Fruit fly (Drosophila melanogaster) whole organism, embryonic: ENCODE measurements around the gene CG6126.

Experiments
- CG10462 ChIP-seq: fragments of 200-800 bp; sonication (Bioruptor generic); optimal IDR thresholded peaks from 2 replicates; lab custom pipeline; 2016; ENCODE audit warnings: missing biosample characterization, missing genetic modification characterization
- CG12236 ChIP-seq: fragments of 200-800 bp; sonication (Bioruptor generic); optimal IDR thresholded peaks from 2 replicates; lab custom pipeline; 2016; ENCODE audit warnings: missing biosample characterization, missing genetic modification characterization
- CG13287 ChIP-seq: fragments of 200-800 bp; sonication (Bioruptor generic); IDR thresholded peaks from 2 replicates; pipeline ENCODE4 v1.3.6; 2022; ENCODE audit warnings: missing biosample characterization, missing genetic modification characterization; ENCODE audit not compliant: partially characterized antibody
- CG14014 ChIP-seq: fragments of 200-800 bp; sonication (Bioruptor generic); IDR thresholded peaks from 2 replicates; pipeline ENCODE4 v1.3.6; 2022; ENCODE audit warnings: missing biosample characterization, missing genetic modification characterization
- CG16779 ChIP-seq: fragments of 200-800 bp; sonication (Bioruptor generic); IDR thresholded peaks from 2 replicates; pipeline ENCODE4 v1.3.6; 2022; ENCODE audit warnings: missing biosample characterization, missing genetic modification characterization
- CG18599 ChIP-seq: fragments of 200-800 bp; sonication (Bioruptor generic); optimal IDR thresholded peaks from 3 replicates; lab custom pipeline; 2017; ENCODE audit warnings: missing biosample characterization, missing genetic modification characterization, mild to moderate bottlenecking, moderate library complexity, missing genetic modification reagents
- CG31365 ChIP-seq: fragments of 200-800 bp; sonication (Bioruptor generic); optimal IDR thresholded peaks from 2 replicates; lab custom pipeline; 2018; ENCODE audit warnings: missing biosample characterization, mild to moderate bottlenecking, missing genetic modification characterization
- CG3281 ChIP-seq: fragments of 200-800 bp; sonication (Bioruptor generic); optimal IDR thresholded peaks from 3 replicates; lab custom pipeline; 2017; ENCODE audit warnings: missing biosample characterization, mild to moderate bottlenecking, missing genetic modification characterization
- CG33557 ChIP-seq: fragments of 200-800 bp; sonication (Bioruptor generic); optimal IDR thresholded peaks from 2 replicates; lab custom pipeline; 2019; ENCODE audit warnings: missing biosample characterization, mild to moderate bottlenecking, missing genetic modification characterization, moderate library complexity
- CG43689 ChIP-seq: fragments of 200-800 bp; sonication (Bioruptor generic); IDR thresholded peaks from 2 replicates; pipeline ENCODE4 v1.3.6; 2022; ENCODE audit warnings: missing biosample characterization, missing genetic modification characterization
- CG4404 ChIP-seq: fragments of 200-800 bp; sonication (Bioruptor generic); IDR thresholded peaks from 2 replicates; pipeline ENCODE4 v1.3.6; 2022; ENCODE audit warnings: missing biosample characterization, missing genetic modification characterization
- CG4424 ChIP-seq: fragments of 200-800 bp; sonication (Bioruptor generic); optimal IDR thresholded peaks from 3 replicates; lab custom pipeline; 2016; ENCODE audit warnings: missing biosample characterization, missing genetic modification characterization
- CG4707 ChIP-seq: fragments of 200-800 bp; sonication (Bioruptor generic); optimal IDR thresholded peaks from 2 replicates; lab custom pipeline; 2018; ENCODE audit warnings: missing biosample characterization, mild to moderate bottlenecking, missing genetic modification characterization, moderate library complexity
- CG8924 ChIP-seq: fragments of 200-800 bp; optimal IDR thresholded peaks from 3 replicates; lab custom pipeline; 2019; ENCODE audit warnings: missing biosample characterization, mild to moderate bottlenecking, missing genetic modification characterization, moderate library complexity
- CG9437 ChIP-seq: fragments of 200-800 bp; sonication (Bioruptor generic); optimal IDR thresholded peaks from 2 replicates; lab custom pipeline; 2018; ENCODE audit warnings: missing biosample characterization, mild to moderate bottlenecking, missing genetic modification characterization
- H15 ChIP-seq: fragments of 200-800 bp; sonication (Bioruptor generic); IDR thresholded peaks from 3 replicates; pipeline ENCODE4 v1.3.6; 2022; ENCODE audit warnings: missing biosample characterization, missing genetic modification characterization
- H2.0 ChIP-seq: fragments of 200-800 bp; sonication (Bioruptor generic); IDR thresholded peaks from 2 replicates; pipeline ENCODE4 v1.3.6; 2022; ENCODE audit warnings: missing biosample characterization, missing genetic modification characterization
- Kr ChIP-seq: fragments of 200-800 bp; sonication (Bioruptor generic); optimal IDR thresholded peaks from 2 replicates; lab custom pipeline; 2017; ENCODE audit warnings: missing biosample characterization, mild to moderate bottlenecking, missing genetic modification characterization
- Lpt ChIP-seq: fragments of >200 bp; optimal IDR thresholded peaks from 2 replicates; lab custom pipeline; 2018; ENCODE audit warnings: missing biosample characterization, missing genetic modification characterization
- MBD-R2 ChIP-seq: fragments of 200-800 bp; sonication (Bioruptor generic); IDR thresholded peaks from 2 replicates; pipeline ENCODE4 v1.3.6; 2022; ENCODE audit warnings: missing biosample characterization, missing genetic modification characterization
- MESR4 ChIP-seq: fragments of 200-800 bp; sonication (Bioruptor generic); optimal IDR thresholded peaks from 2 replicates; lab custom pipeline; 2018; ENCODE audit warnings: missing biosample characterization, mild to moderate bottlenecking, missing genetic modification characterization, moderate library complexity
- Mad ChIP-seq: fragments of 200-800 bp; sonication (Bioruptor generic); optimal IDR thresholded peaks from 2 replicates; lab custom pipeline; 2016; ENCODE audit warnings: missing biosample characterization, missing genetic modification characterization
- Mes4 ChIP-seq: fragments of 200-800 bp; sonication (Bioruptor generic); optimal IDR thresholded peaks from 2 replicates; lab custom pipeline; 2016; ENCODE audit warnings: missing biosample characterization, missing genetic modification characterization
- Myb ChIP-seq: fragments of 200-800 bp; sonication (Bioruptor generic); optimal IDR thresholded peaks from 2 replicates; lab custom pipeline; 2016; ENCODE audit warnings: missing biosample characterization, missing genetic modification characterization
- NFAT ChIP-seq: fragments of 200-800 bp; sonication (Bioruptor generic); IDR thresholded peaks from 2 replicates; pipeline ENCODE4 v1.3.6; 2022; ENCODE audit warnings: missing biosample characterization, missing genetic modification characterization
- Neu2 ChIP-seq: fragments of 200-800 bp; sonication (Bioruptor generic); optimal IDR thresholded peaks from 3 replicates; lab custom pipeline; 2016; ENCODE audit warnings: missing biosample characterization, missing genetic modification characterization, borderline replicate concordance
- Nf-YC ChIP-seq: fragments of 200-800 bp; optimal IDR thresholded peaks from 3 replicates; lab custom pipeline; 2019; ENCODE audit warnings: missing biosample characterization, mild to moderate bottlenecking, missing genetic modification characterization, moderate library complexity
- Ssrp ChIP-seq: fragments of 200-800 bp; sonication (Bioruptor generic); optimal IDR thresholded peaks from 2 replicates; lab custom pipeline; 2018; ENCODE audit warnings: missing biosample characterization, mild to moderate bottlenecking, missing genetic modification characterization, moderate library complexity
- Trl ChIP-seq, 3 experiments: fragments of >200 bp in 2 of 3; fragments of 200-800 bp in 1 of 3; sonication (Bioruptor generic) in 1 of 3; optimal IDR thresholded peaks; 2 replicates in 1 of 3; 3 replicates in 2 of 3; lab custom pipeline; 2016 to 2017; ENCODE audit warnings: missing biosample characterization in 1 of 3, missing genetic modification characterization in 1 of 3
- bab2 ChIP-seq: fragments of 200-800 bp; sonication (Bioruptor generic); optimal IDR thresholded peaks from 2 replicates; lab custom pipeline; 2016; ENCODE audit warnings: missing biosample characterization, missing genetic modification characterization
- bbx ChIP-seq: fragments of 200-800 bp; sonication (Bioruptor generic); IDR thresholded peaks from 2 replicates; pipeline ENCODE4 v1.3.6; 2022; ENCODE audit warnings: missing biosample characterization, missing genetic modification characterization; ENCODE audit not compliant: partially characterized antibody
- chn ChIP-seq: fragments of 200-800 bp; sonication (Bioruptor generic); optimal IDR thresholded peaks from 2 replicates; lab custom pipeline; 2016; ENCODE audit warnings: missing biosample characterization, missing genetic modification characterization
- eyg ChIP-seq: fragments of 200-800 bp; sonication (Bioruptor generic); optimal IDR thresholded peaks from 3 replicates; lab custom pipeline; 2016; ENCODE audit warnings: missing biosample characterization, missing genetic modification characterization
- grau ChIP-seq: fragments of 200-800 bp; optimal IDR thresholded peaks from 3 replicates; lab custom pipeline; 2019; ENCODE audit warnings: missing biosample characterization, mild to moderate bottlenecking, missing genetic modification characterization, moderate library complexity
- inv ChIP-seq: fragments of 200-800 bp; sonication (Bioruptor generic); IDR thresholded peaks from 2 replicates; pipeline ENCODE4 v1.3.6; 2022; ENCODE audit warnings: missing biosample characterization, missing genetic modification characterization; ENCODE audit not compliant: partially characterized antibody
- lbe ChIP-seq: fragments of 200-800 bp; sonication (Bioruptor generic); optimal IDR thresholded peaks from 2 replicates; lab custom pipeline; 2016; ENCODE audit warnings: missing biosample characterization, mild to moderate bottlenecking, missing genetic modification characterization
- lilli ChIP-seq: fragments of 200-800 bp; sonication (Bioruptor generic); optimal IDR thresholded peaks from 3 replicates; lab custom pipeline; 2016; ENCODE audit warnings: missing biosample characterization, missing genetic modification characterization
- lola ChIP-seq, 3 experiments: fragments of >200 bp in 2 of 3; fragments of 200-800 bp in 1 of 3; sonication (Bioruptor generic) in 1 of 3; optimal IDR thresholded peaks; 2 replicates each; lab custom pipeline; 2017 to 2019; ENCODE audit warnings: missing biosample characterization in 3 of 3, missing genetic modification characterization in 3 of 3, mild to moderate bottlenecking in 1 of 3, moderate library complexity in 1 of 3
- mam ChIP-seq: fragments of 200-800 bp; sonication (Bioruptor generic); optimal IDR thresholded peaks from 3 replicates; lab custom pipeline; 2016; ENCODE audit warnings: missing biosample characterization, missing genetic modification characterization
- nau ChIP-seq: fragments of 200-800 bp; sonication (Bioruptor generic); optimal IDR thresholded peaks from 3 replicates; lab custom pipeline; 2017; ENCODE audit warnings: missing biosample characterization, mild to moderate bottlenecking, missing genetic modification characterization, missing genetic modification reagents
- pan ChIP-seq, 4 experiments: fragments of >200 bp in 3 of 4; fragments of 200-800 bp in 1 of 4; sonication (Bioruptor generic) in 1 of 4; optimal IDR thresholded peaks in 3 of 4; IDR thresholded peaks in 1 of 4; 2 replicates each; pipeline versions ENCODE4 v1.3.6 to Lab custom; 2017 to 2022; ENCODE audit warnings: missing biosample characterization in 2 of 4, missing genetic modification characterization in 2 of 4, mixed read lengths in 1 of 4
- pum ChIP-seq: fragments of 200-800 bp; sonication (Bioruptor generic); optimal IDR thresholded peaks from 2 replicates; lab custom pipeline; 2016; ENCODE audit warnings: missing biosample characterization, missing genetic modification characterization
- sisA ChIP-seq: fragments of 200-800 bp; sonication (Bioruptor generic); IDR thresholded peaks from 2 replicates; pipeline ENCODE4 v1.3.6; 2022; ENCODE audit warnings: missing biosample characterization, missing genetic modification characterization
- ssp ChIP-seq: fragments of 200-800 bp; sonication (Bioruptor generic); IDR thresholded peaks from 2 replicates; pipeline ENCODE4 v1.3.6; 2022; ENCODE audit warnings: missing biosample characterization, missing genetic modification characterization
- trh ChIP-seq: fragments of 200-800 bp; sonication (Bioruptor generic); optimal IDR thresholded peaks from 2 replicates; lab custom pipeline; 2016; ENCODE audit warnings: missing biosample characterization, missing genetic modification characterization
- ttk ChIP-seq: fragments of 200-800 bp; sonication (Bioruptor generic); IDR thresholded peaks from 2 replicates; pipeline ENCODE4 v2.1.2; 2022; ENCODE audit warnings: missing biosample characterization, missing genetic modification characterization
- vnd ChIP-seq: fragments of 200-800 bp; sonication (Bioruptor generic); IDR thresholded peaks from 3 replicates; pipeline ENCODE4 v1.3.6; 2022; ENCODE audit warnings: missing biosample characterization, missing genetic modification characterization; ENCODE audit not compliant: partially characterized antibody

Gene CG6126

dm6 chr3R:16247609-16248499 is 45.0 kb upstream of the CG6126 start (continued):
- TF ChIP-seq CG12236 (GFP tag; lab: Kevin White, UChicago): no peak
- TF ChIP-seq CG16779 (GFP tag; lab: Robert Waterston, UW): peak; percentile 77; the same call in 1 of the 2 replicates
- TF ChIP-seq CG8924 (tag; lab: Kevin White, UChicago): peak; percentile 84
- TF ChIP-seq bab2 (GFP tag; lab: Kevin White, UChicago): no peak
- TF ChIP-seq CG31365 (tag; lab: Kevin White, UChicago): peak; percentile 78
- peak in 1 of 3 experiments; percentile 58 for TF ChIP-seq lola (GFP tag; optimal IDR thresholded peaks at IDR 0.05; lab: Kevin White, UChicago)
- TF ChIP-seq chn (GFP tag; lab: Kevin White, UChicago): no peak
- TF ChIP-seq CG4707: peak; percentile 35
- TF ChIP-seq mam (GFP tag; lab: Kevin White, UChicago): peak; percentile 67
- TF ChIP-seq CG33557 (GFP tag; lab: Kevin White, UChicago): peak; percentile 26
- TF ChIP-seq CG13287 (GFP tag; lab: Robert Waterston, UW): no peak
- TF ChIP-seq pum (GFP tag; lab: Kevin White, UChicago): peak; percentile 17
- TF ChIP-seq Mad (GFP tag; lab: Kevin White, UChicago): peak; percentile 48
- TF ChIP-seq CG3281 (GFP tag; lab: Kevin White, UChicago): peak; percentile 94
- no peak for TF ChIP-seq lbe (GFP tag; lab: Kevin White, UChicago)
- TF ChIP-seq Nf-YC (tag; lab: Kevin White, UChicago): peak; percentile 66
- peak; percentile 88 for TF ChIP-seq CG4424 (GFP tag; lab: Kevin White, UChicago)
- TF ChIP-seq vnd (GFP tag; lab: Robert Waterston, UW): no peak
- TF ChIP-seq eyg (GFP tag; lab: Kevin White, UChicago): peak; percentile 87
- peak; percentile 92 for TF ChIP-seq sisA
- TF ChIP-seq CG14014 (GFP tag; lab: Robert Waterston, UW): 0 out of 2 replicates have a peak, but pooled peaks have one; percentile 35
- TF ChIP-seq MESR4 (GFP tag; lab: Kevin White, UChicago): no peak
- peak; percentile 48 for TF ChIP-seq Ssrp (tag; lab: Kevin White, UChicago)
- no peak for TF ChIP-seq CG43689 (GFP tag; lab: Robert Waterston, UW)
- TF ChIP-seq nau (GFP tag; lab: Kevin White, UChicago): peak; percentile 87
- TF ChIP-seq Myb (GFP tag; lab: Kevin White, UChicago): peak; percentile 20
- TF ChIP-seq inv (GFP tag; lab: Robert Waterston, UW): no peak
- peak; percentile 42 for TF ChIP-seq CG9437 (GFP tag; lab: Kevin White, UChicago)
- TF ChIP-seq bbx: no peak; the same call in 1 of the 2 replicates
- peak; percentile 31; the same call in 1 of the 2 replicates for TF ChIP-seq H2.0
- TF ChIP-seq Mes4 (GFP tag; lab: Kevin White, UChicago): no peak
- TF ChIP-seq ttk (GFP tag; lab: Robert Waterston, UW): no peak
- TF ChIP-seq CG18599 (GFP tag; lab: Kevin White, UChicago): peak; percentile 99
- peak; percentile 43 for TF ChIP-seq Neu2 (GFP tag; lab: Kevin White, UChicago)
- peak; percentile 67; the same call in 2 of the 3 replicates for TF ChIP-seq H15 (GFP tag; lab: Robert Waterston, UW)
- peak; percentile 77 for TF ChIP-seq grau (tag; lab: Kevin White, UChicago)
- peak; percentile 82 for TF ChIP-seq CG4404 (GFP tag; lab: Robert Waterston, UW)
- TF ChIP-seq pan (optimal IDR thresholded peaks at IDR 0.05; lab: Kevin White, UChicago): no peak
- TF ChIP-seq pan (GFP tag; optimal IDR thresholded peaks at IDR 0.05 in 1 of 2, IDR thresholded peaks at IDR 0.05 in 1 of 2): peak in 1 of 2 experiments; percentile 84
- TF ChIP-seq NFAT (GFP tag; lab: Robert Waterston, UW): no peak
- TF ChIP-seq MBD-R2 (GFP tag; lab: Robert Waterston, UW): peak; percentile 48; the same call in 1 of the 2 replicates
- TF ChIP-seq Trl (optimal IDR thresholded peaks at IDR 0.05; lab: Kevin White, UChicago): peak; percentile 55 to 68
- TF ChIP-seq Trl (GFP tag; optimal IDR thresholded peaks at IDR 0.05; lab: Kevin White, UChicago): peak; percentile 79
- TF ChIP-seq trh (GFP tag; lab: Kevin White, UChicago): no peak
- peak; percentile 44 for TF ChIP-seq Kr
- TF ChIP-seq lilli: peak; percentile 66
- TF ChIP-seq Lpt: no peak
- TF ChIP-seq ssp: no peak
- peak; percentile 52 for TF ChIP-seq CG10462 (GFP tag; lab: Kevin White, UChicago)
